Worm (Caenorhabditis elegans) whole organism, late embryonic: ENCODE results near the gene R04A9.9.

Experiments
- C08G9.2 ChIP-seq: sonication (generic microtip); optimal IDR thresholded peaks from 2 replicates; lab custom pipeline; 2016; ENCODE audit warnings: mild to moderate bottlenecking, missing genetic modification characterization, moderate library complexity, missing compliant biosample characterization
- F13H6.1 ChIP-seq: sonication (generic microtip); optimal IDR thresholded peaks from 2 replicates; lab custom pipeline; 2016; ENCODE audit warnings: missing genetic modification characterization, missing compliant biosample characterization
- K02D7.2 ChIP-seq: sonication (generic microtip); optimal IDR thresholded peaks from 2 replicates; lab custom pipeline; 2017; ENCODE audit warnings: mild to moderate bottlenecking, missing genetic modification characterization, missing compliant biosample characterization
- K09A11.1 ChIP-seq: sonication (generic microtip); optimal IDR thresholded peaks from 2 replicates; lab custom pipeline; 2017; ENCODE audit warnings: antibody characterized with exemption, mild to moderate bottlenecking, missing genetic modification characterization, missing compliant biosample characterization; ENCODE audit not compliant: insufficient read depth
- T23F11.4 ChIP-seq: fragments of 200-800 bp; sonication (Bioruptor generic); optimal IDR thresholded peaks from 2 replicates; lab custom pipeline; 2018; ENCODE audit warnings: mild to moderate bottlenecking, missing genetic modification characterization, missing compliant biosample characterization
- ama-1 ChIP-seq: fragments of 150-350 bp; optimal IDR thresholded peaks from 2 replicates; lab custom pipeline; 2014
- ceh-14 ChIP-seq: sonication (generic microtip); optimal IDR thresholded peaks from 2 replicates; lab custom pipeline; 2016; ENCODE audit warnings: missing genotype, missing genetic modification characterization, missing compliant biosample characterization
- ceh-18 ChIP-seq: sonication (generic microtip); optimal IDR thresholded peaks from 2 replicates; lab custom pipeline; 2016; ENCODE audit warnings: missing genetic modification characterization, missing compliant biosample characterization
- ceh-19 ChIP-seq: fragments of 200-800 bp; sonication (Bioruptor generic); optimal IDR thresholded peaks from 2 replicates; lab custom pipeline; 2018; ENCODE audit warnings: mild to moderate bottlenecking, missing genetic modification characterization, missing compliant biosample characterization
- ceh-2 ChIP-seq: sonication (generic microtip); optimal IDR thresholded peaks from 2 replicates; lab custom pipeline; 2016; ENCODE audit warnings: missing genotype, missing genetic modification characterization, missing compliant biosample characterization
- ceh-22 ChIP-seq: sonication (generic microtip); optimal IDR thresholded peaks from 2 replicates; lab custom pipeline; 2017; ENCODE audit warnings: missing biosample characterization, missing genetic modification characterization
- ceh-24 ChIP-seq: sonication (generic microtip); optimal IDR thresholded peaks from 2 replicates; lab custom pipeline; 2016; ENCODE audit warnings: mild to moderate bottlenecking, missing genetic modification characterization, missing compliant biosample characterization
- ceh-30 ChIP-seq: fragments of 150-350 bp; optimal IDR thresholded peaks from 2 replicates; lab custom pipeline; 2014; ENCODE audit warnings: missing biosample characterization, missing genetic modification characterization
- ceh-31 ChIP-seq: sonication (generic microtip); optimal IDR thresholded peaks from 2 replicates; lab custom pipeline; 2016; ENCODE audit warnings: missing genetic modification characterization, missing compliant biosample characterization
- ceh-34 ChIP-seq: sonication (generic microtip); optimal IDR thresholded peaks from 2 replicates; lab custom pipeline; 2016; ENCODE audit warnings: mild to moderate bottlenecking, missing genetic modification characterization, missing compliant biosample characterization
- ceh-45 ChIP-seq: fragments of 200-800 bp; sonication (Bioruptor generic); IDR thresholded peaks from 2 replicates; pipeline ENCODE4 v1.3.6; 2022; ENCODE audit warnings: missing genetic modification reagents, missing genetic modification characterization, missing compliant biosample characterization
- ceh-48 ChIP-seq: sonication (generic microtip); optimal IDR thresholded peaks from 2 replicates; lab custom pipeline; 2016; ENCODE audit warnings: missing genetic modification characterization, inconsistent platforms, missing compliant biosample characterization
- ceh-9 ChIP-seq: sonication (generic microtip); optimal IDR thresholded peaks from 2 replicates; lab custom pipeline; 2016; ENCODE audit warnings: mild to moderate bottlenecking, missing genetic modification characterization, inconsistent platforms, missing compliant biosample characterization
- che-1 ChIP-seq: sonication (generic microtip); optimal IDR thresholded peaks from 2 replicates; lab custom pipeline; 2016; ENCODE audit warnings: mild to moderate bottlenecking, missing genetic modification characterization, missing compliant biosample characterization
- dve-1 ChIP-seq: sonication (generic microtip); optimal IDR thresholded peaks from 2 replicates; lab custom pipeline; 2017; ENCODE audit warnings: antibody characterized with exemption, mild to moderate bottlenecking, missing genetic modification characterization, missing compliant biosample characterization
- elt-2 ChIP-seq: sonication (generic microtip); optimal IDR thresholded peaks from 2 replicates; lab custom pipeline; 2016; ENCODE audit warnings: missing genetic modification reagents, missing genetic modification characterization, missing compliant biosample characterization
- elt-4 ChIP-seq: sonication (generic microtip); optimal IDR thresholded peaks from 2 replicates; lab custom pipeline; 2016; ENCODE audit warnings: missing genetic modification characterization, missing compliant biosample characterization
- ets-4 ChIP-seq: sonication (generic microtip); optimal IDR thresholded peaks from 2 replicates; lab custom pipeline; 2016; ENCODE audit warnings: missing genetic modification characterization, missing compliant biosample characterization
- eyg-1 ChIP-seq: sonication (generic microtip); optimal IDR thresholded peaks from 2 replicates; lab custom pipeline; 2016; ENCODE audit warnings: missing genotype, missing genetic modification characterization, missing compliant biosample characterization
- fax-1 ChIP-seq: sonication (generic microtip); optimal IDR thresholded peaks from 2 replicates; lab custom pipeline; 2016; ENCODE audit warnings: missing genotype, missing genetic modification characterization, missing compliant biosample characterization
- fkh-6 ChIP-seq: sonication (generic microtip); optimal IDR thresholded peaks from 2 replicates; lab custom pipeline; 2016; ENCODE audit warnings: missing genetic modification characterization, missing compliant biosample characterization
- gmeb-2 ChIP-seq: sonication (generic microtip); optimal IDR thresholded peaks from 2 replicates; lab custom pipeline; 2016; ENCODE audit warnings: missing genetic modification characterization, inconsistent platforms, missing compliant biosample characterization
- hlh-13 ChIP-seq: fragments of 200-800 bp; sonication (Bioruptor generic); optimal IDR thresholded peaks from 2 replicates; lab custom pipeline; 2018; ENCODE audit warnings: mild to moderate bottlenecking, missing genetic modification characterization, missing compliant biosample characterization
- hlh-15 ChIP-seq: sonication (generic microtip); optimal IDR thresholded peaks from 2 replicates; lab custom pipeline; 2016; ENCODE audit warnings: missing genetic modification characterization, missing compliant biosample characterization
- hlh-30 ChIP-seq: sonication (generic microtip); optimal IDR thresholded peaks from 2 replicates; lab custom pipeline; 2017; ENCODE audit warnings: antibody characterized with exemption, missing genetic modification characterization, missing compliant biosample characterization; ENCODE audit not compliant: insufficient read depth
- hlh-6 ChIP-seq: sonication (generic microtip); optimal IDR thresholded peaks from 2 replicates; lab custom pipeline; 2016; ENCODE audit warnings: missing genotype, missing genetic modification characterization, missing compliant biosample characterization
- lim-6 ChIP-seq: sonication (generic microtip); optimal IDR thresholded peaks from 2 replicates; lab custom pipeline; 2016; ENCODE audit warnings: missing genetic modification characterization, missing compliant biosample characterization
- lin-11 ChIP-seq: fragments of 200-800 bp; sonication (Bioruptor generic); optimal IDR thresholded peaks from 2 replicates; lab custom pipeline; 2018; ENCODE audit warnings: mild to moderate bottlenecking, missing genetic modification characterization, missing compliant biosample characterization
- madf-2 ChIP-seq: sonication (generic microtip); optimal IDR thresholded peaks from 2 replicates; lab custom pipeline; 2017; ENCODE audit warnings: missing genetic modification characterization, missing compliant biosample characterization
- mec-3 ChIP-seq: sonication (generic microtip); optimal IDR thresholded peaks from 2 replicates; lab custom pipeline; 2016; ENCODE audit warnings: borderline replicate concordance, missing genetic modification characterization, missing compliant biosample characterization
- nfya-1 ChIP-seq: sonication (generic microtip); optimal IDR thresholded peaks from 2 replicates; lab custom pipeline; 2017; ENCODE audit warnings: missing genetic modification characterization, mild to moderate bottlenecking, missing compliant biosample characterization, antibody characterized with exemption, moderate library complexity
- nhr-232 ChIP-seq: sonication (generic microtip); optimal IDR thresholded peaks from 2 replicates; lab custom pipeline; 2016; ENCODE audit warnings: missing genetic modification characterization, missing compliant biosample characterization
- npax-4 ChIP-seq: sonication (generic microtip); optimal IDR thresholded peaks from 2 replicates; lab custom pipeline; 2016; ENCODE audit warnings: missing genetic modification characterization, missing compliant biosample characterization
- odd-2 ChIP-seq: sonication (generic microtip); optimal IDR thresholded peaks from 2 replicates; lab custom pipeline; 2017; ENCODE audit warnings: antibody characterized with exemption, mild to moderate bottlenecking, missing genetic modification characterization, missing compliant biosample characterization
- pag-3 ChIP-seq: sonication (generic microtip); optimal IDR thresholded peaks from 2 replicates; lab custom pipeline; 2016; ENCODE audit warnings: missing compliant biosample characterization, missing genetic modification characterization, borderline replicate concordance
- pat-9 ChIP-seq: fragments of 200-800 bp; sonication (Bioruptor generic); optimal IDR thresholded peaks from 2 replicates; lab custom pipeline; 2018; ENCODE audit warnings: mild to moderate bottlenecking, missing genetic modification characterization, moderate library complexity, missing compliant biosample characterization
- pha-4 ChIP-seq: fragments of 150-350 bp; optimal IDR thresholded peaks from 2 replicates; lab custom pipeline; 2018; ENCODE audit warnings: missing biosample characterization, missing genetic modification reagents, missing genetic modification characterization
- pqm-1 ChIP-seq: sonication (generic microtip); optimal IDR thresholded peaks from 2 replicates; lab custom pipeline; 2016; ENCODE audit warnings: missing genetic modification characterization, missing compliant biosample characterization
- ref-2 ChIP-seq: sonication (generic microtip); optimal IDR thresholded peaks from 2 replicates; lab custom pipeline; 2016; ENCODE audit warnings: missing genetic modification characterization, missing compliant biosample characterization
- rnt-1 ChIP-seq: sonication (generic microtip); optimal IDR thresholded peaks from 2 replicates; lab custom pipeline; 2016; ENCODE audit warnings: missing genetic modification characterization, missing compliant biosample characterization
- sdc-2 ChIP-seq: sonication (generic microtip); optimal IDR thresholded peaks from 2 replicates; lab custom pipeline; 2016; ENCODE audit warnings: missing genotype, missing genetic modification characterization, missing compliant biosample characterization
- sox-4 ChIP-seq: sonication (generic microtip); optimal IDR thresholded peaks from 2 replicates; lab custom pipeline; 2017; ENCODE audit warnings: mild to moderate bottlenecking, missing genetic modification characterization, inconsistent platforms, missing compliant biosample characterization
- syd-9 ChIP-seq: sonication (generic microtip); optimal IDR thresholded peaks from 2 replicates; lab custom pipeline; 2016; ENCODE audit warnings: mild to moderate bottlenecking, missing genetic modification characterization, moderate library complexity, missing compliant biosample characterization
- unc-42 ChIP-seq: sonication (generic microtip); optimal IDR thresholded peaks from 2 replicates; lab custom pipeline; 2016; ENCODE audit warnings: missing genotype, missing genetic modification characterization, missing compliant biosample characterization
- unc-86 ChIP-seq: sonication (generic microtip); optimal IDR thresholded peaks from 2 replicates; lab custom pipeline; 2016; ENCODE audit warnings: missing genetic modification characterization, missing compliant biosample characterization
- zip-5 ChIP-seq: sonication (generic microtip); optimal IDR thresholded peaks from 2 replicates; lab custom pipeline; 2016; ENCODE audit warnings: missing genetic modification characterization, missing compliant biosample characterization

Gene R04A9.9

DNA sequence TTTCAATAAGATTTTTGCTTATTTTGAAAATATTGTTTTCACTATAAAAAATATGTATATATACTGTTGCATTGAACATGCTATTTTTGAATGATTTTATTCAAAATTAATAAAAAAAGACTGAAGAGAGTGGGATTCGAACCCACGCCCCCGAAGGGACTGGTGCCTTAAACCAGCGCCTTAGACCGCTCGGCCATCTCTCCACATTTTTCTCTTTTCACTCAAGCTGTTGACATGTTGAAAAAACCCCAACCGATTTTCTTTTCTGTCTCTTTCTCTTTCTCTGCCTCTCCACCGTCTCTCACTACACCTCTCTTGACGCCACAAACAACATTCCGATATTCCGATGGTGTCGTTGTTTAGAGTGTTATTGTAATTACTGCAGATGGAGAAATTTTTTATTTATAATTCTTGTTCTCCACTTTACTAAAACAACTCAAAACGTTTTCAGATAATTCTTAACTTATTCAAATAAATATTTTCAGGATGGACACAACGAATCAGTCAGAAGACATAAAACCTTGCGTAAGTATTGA lies 37.2 kb downstream of the R04A9.9 start, which contains the start of gene sor-3 (continued):
- TF ChIP-seq ceh-22 (no peak), mec-3 (tag; lab: Kevin White, UChicago) (peak; percentile 57), pat-9 (tag; lab: Kevin White, UChicago) (peak; percentile 85), sdc-2 (tag; lab: Kevin White, UChicago) (peak; percentile 92), ets-4 (tag; lab: Kevin White, UChicago) (peak; percentile 66), ceh-19 (GFP tag; lab: Kevin White, UChicago) (peak; percentile 85), elt-4 (tag; lab: Kevin White, UChicago) (no peak), elt-2 (peak; percentile 93), nhr-232 (tag; lab: Kevin White, UChicago) (peak; percentile 68), ceh-48 (tag; lab: Kevin White, UChicago) (peak; percentile 81), dve-1 (tag; lab: Kevin White, UChicago) (peak; percentile 70), ceh-34 (tag; lab: Kevin White, UChicago) (peak; percentile 82), F13H6.1 (peak; percentile 87), madf-2 (peak; percentile 87), npax-4 (peak; percentile 70), fkh-6 (tag; lab: Kevin White, UChicago) (peak; percentile 85), gmeb-2 (tag; lab: Kevin White, UChicago) (peak; percentile 89), hlh-13 (GFP tag; lab: Kevin White, UChicago) (peak; percentile 88), nfya-1 (tag; lab: Kevin White, UChicago) (peak; percentile 82), ceh-9 (peak; percentile 78), ceh-31 (peak; percentile 76), eyg-1 (tag; lab: Kevin White, UChicago) (peak; percentile 75), che-1 (tag; lab: Kevin White, UChicago) (peak; percentile 88), ceh-14 (peak; percentile 94), ceh-24 (tag; lab: Kevin White, UChicago) (peak; percentile 81), ama-1 (no peak), fax-1 (tag; lab: Kevin White, UChicago) (peak; percentile 86), zip-5 (tag; lab: Kevin White, UChicago) (peak; percentile 59), T23F11.4 (peak; percentile 84), ref-2 (peak; percentile 77), rnt-1 (tag; lab: Kevin White, UChicago) (peak; percentile 77), C08G9.2 (tag; lab: Kevin White, UChicago) (peak; percentile 71), unc-86 (peak; percentile 82), sox-4 (tag; lab: Kevin White, UChicago) (peak; percentile 82), pag-3 (tag; lab: Kevin White, UChicago) (peak; percentile 47), hlh-6 (tag; lab: Kevin White, UChicago) (peak; percentile 76), pha-4 (no peak), hlh-15 (tag; lab: Kevin White, UChicago) (peak; percentile 90), odd-2 (tag; lab: Kevin White, UChicago) (no peak), unc-42 (peak; percentile 81), hlh-30 (tag; lab: Kevin White, UChicago) (peak; percentile 53), ceh-45 (GFP tag; lab: Robert Waterston, UW) (peak; percentile 84), K02D7.2 (peak; percentile 71), pqm-1 (tag; lab: Kevin White, UChicago) (peak; percentile 85), ceh-2 (tag; lab: Kevin White, UChicago) (peak; percentile 87), lim-6 (tag; lab: Kevin White, UChicago) (peak; percentile 54), ceh-18 (tag; lab: Kevin White, UChicago) (peak; percentile 87), ceh-30 (tag; lab: Kevin White, UChicago) (no peak), syd-9 (peak; percentile 82), K09A11.1 (peak; percentile 70), lin-11 (peak; percentile 86)
